Worm (Caenorhabditis elegans): ENCODE data around the gene glb-20.

glb-20 gene

ce11 chrX:13514384-13514783 lies 41.6 kb downstream of the glb-20 start (continued):
- peak; percentile 96 for TF ChIP-seq nhr-23 (tag; optimal IDR thresholded peaks at IDR 0.05)
- peak; percentile 81 for TF ChIP-seq snpc-4 (tag; optimal IDR thresholded peaks at IDR 0.05)

DNA sequence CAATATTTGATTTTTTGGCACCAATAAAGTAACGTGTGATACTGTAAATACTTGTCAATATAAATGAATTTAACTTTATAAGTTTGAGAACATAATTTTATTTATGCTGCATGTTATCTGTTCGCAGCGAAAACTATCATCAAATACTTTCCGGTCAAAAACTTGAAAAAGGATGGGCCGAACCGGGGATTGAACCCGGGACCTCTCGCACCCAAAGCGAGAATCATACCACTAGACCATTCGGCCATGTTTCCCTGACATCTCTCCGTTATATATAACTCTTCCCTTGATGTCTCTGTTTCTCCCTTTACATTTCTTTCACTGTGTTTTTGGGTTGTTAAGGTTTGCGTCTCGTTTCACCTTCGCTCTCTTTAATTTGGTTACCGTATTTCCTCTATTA lies 44.2 kb downstream of the glb-20 start:
- TF ChIP-seq unc-39 (tag; optimal IDR thresholded peaks at IDR 0.05) (no peak), nhr-77 (tag; optimal IDR thresholded peaks at IDR 0.05) (no peak), fkh-2 (tag; optimal IDR thresholded peaks at IDR 0.05) (no peak), zag-1 (tag; optimal IDR thresholded peaks at IDR 0.05) (no peak), elt-3 (tag; optimal IDR thresholded peaks at IDR 0.05) (no peak), nhr-43 (tag; optimal IDR thresholded peaks at IDR 0.05; ENCODE audit: poor library complexity, severe bottlenecking) (peak; percentile 77), nhr-11 (tag; optimal IDR thresholded peaks at IDR 0.05) (no peak), nhr-76 (tag; optimal IDR thresholded peaks at IDR 0.05) (no peak), snpc-4 (tag; optimal IDR thresholded peaks at IDR 0.05) (peak; percentile 26), mml-1 (tag; optimal IDR thresholded peaks at IDR 0.05) (no peak), elt-2 (tag; optimal IDR thresholded peaks at IDR 0.05) (peak; percentile 29), ztf-4 (tag; optimal IDR thresholded peaks at IDR 0.05) (no peak), lsy-12 (tag; optimal IDR thresholded peaks at IDR 0.05) (peak; percentile 40), tbx-2 (tag; optimal IDR thresholded peaks at IDR 0.05) (peak; percentile 44), sea-2 (GFP tag; optimal IDR thresholded peaks at IDR 0.05) (no peak), daf-12 (tag; optimal IDR thresholded peaks at IDR 0.05) (no peak), eor-1 (tag; optimal IDR thresholded peaks at IDR 0.05) (no peak), elt-1 (tag; optimal IDR thresholded peaks at IDR 0.05) (no peak), ceh-9 (tag; optimal IDR thresholded peaks at IDR 0.05) (no peak), lin-15B (tag; optimal IDR thresholded peaks at IDR 0.05) (no peak), mdl-1 (tag; optimal IDR thresholded peaks at IDR 0.05) (no peak), ama-1 (optimal IDR thresholded peaks at IDR 0.05) (no peak), unc-62 (GFP tag; optimal IDR thresholded peaks at IDR 0.05) (no peak), jun-1 (tag; optimal IDR thresholded peaks at IDR 0.05) (peak; percentile 23), fkh-10 (GFP tag; optimal IDR thresholded peaks at IDR 0.05) (no peak), lin-39 (tag; optimal IDR thresholded peaks at IDR 0.05) (peak; percentile 22), ZK546.5 (tag; optimal IDR thresholded peaks at IDR 0.05) (no peak), pha-4 (tag; optimal IDR thresholded peaks at IDR 0.05) (peak; percentile 13), nhr-28 (tag; optimal IDR thresholded peaks at IDR 0.05) (no peak), fos-1 (tag; optimal IDR thresholded peaks at IDR 0.05) (no peak), ceh-82 (tag; optimal IDR thresholded peaks at IDR 0.05) (peak; percentile 27), nhr-67 (tag; optimal IDR thresholded peaks at IDR 0.05) (no peak), nfya-1 (tag; optimal IDR thresholded peaks at IDR 0.05; ENCODE audit: insufficient read depth) (peak; percentile 20), ceh-28 (tag; optimal IDR thresholded peaks at IDR 0.05) (no peak), hmg-11 (tag; optimal IDR thresholded peaks at IDR 0.05) (peak; percentile 81), nhr-23 (tag; optimal IDR thresholded peaks at IDR 0.05) (no peak), nhr-25 (tag; optimal IDR thresholded peaks at IDR 0.05) (peak; percentile 32), egl-27 (tag; optimal IDR thresholded peaks at IDR 0.05) (peak; percentile 5), ceh-16 (tag; optimal IDR thresholded peaks at IDR 0.05) (no peak), pqm-1 (tag; optimal IDR thresholded peaks at IDR 0.05) (peak; percentile 17), nhr-237 (tag; optimal IDR thresholded peaks at IDR 0.05) (no peak), aly-2 (tag; optimal IDR thresholded peaks at IDR 0.05) (no peak), nhr-12 (tag; optimal IDR thresholded peaks at IDR 0.05) (no peak), R02D3.7 (tag; optimal IDR thresholded peaks at IDR 0.05) (no peak), skn-1 (tag; optimal IDR thresholded peaks at IDR 0.05) (no peak), egl-5 (tag; optimal IDR thresholded peaks at IDR 0.05) (no peak), ztf-11 (tag; optimal IDR thresholded peaks at IDR 0.05) (no peak)
